Fruit fly (Drosophila melanogaster) whole organism, pupa: Measurements from ENCODE around the gene Rcd2.

ENCODE experiments used
- CG12605 ChIP-seq: fragments of 200-800 bp; sonication (Bioruptor generic); IDR thresholded peaks from 2 replicates; pipeline ENCODE4 v1.3.6; 2022; ENCODE audit warnings: missing biosample characterization, missing genetic modification characterization
- CG8301 ChIP-seq: fragments of 200-800 bp; sonication (Bioruptor generic); optimal IDR thresholded peaks from 2 replicates; lab custom pipeline; 2018; ENCODE audit warnings: missing biosample characterization, mild to moderate bottlenecking, missing genetic modification characterization

DNA sequence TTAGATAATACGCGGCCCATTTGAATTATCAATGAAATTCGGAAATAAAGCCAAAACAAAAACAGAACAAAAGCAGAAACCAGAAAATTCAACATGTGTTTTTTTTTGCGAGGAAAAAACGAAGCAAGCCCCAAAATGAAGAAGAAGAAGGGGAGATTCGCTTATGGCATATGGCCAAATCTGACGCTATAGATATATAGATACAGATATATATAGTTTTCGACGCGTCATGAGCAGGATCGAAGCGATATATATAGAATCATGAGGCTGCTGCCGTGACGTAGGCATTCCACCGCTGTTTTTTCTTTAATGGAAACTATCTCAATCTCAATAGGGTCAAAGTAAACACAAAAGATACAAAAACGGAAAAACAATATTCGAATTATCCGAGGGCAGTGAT, 1.8 kb downstream of the Rcd2 start:
- no peak for TF ChIP-seq CG12605 (GFP tag; lab: Robert Waterston, UW)
- no peak for TF ChIP-seq CG8301 (tag; lab: Kevin White, UChicago)
